Worm (Caenorhabditis elegans): ENCODE measurements around the gene syd-2.

Gene syd-2

ce11 chrX:10568385-10569149, 13.5 kb upstream of the syd-2 start:
- TF ChIP-seq mep-1 (tag; optimal IDR thresholded peaks at IDR 0.05), result peak; percentile 95
- peak; percentile 25 for TF ChIP-seq lin-32 (GFP tag; optimal IDR thresholded peaks at IDR 0.05)
- no peak for TF ChIP-seq ceh-43 (GFP tag; optimal IDR thresholded peaks at IDR 0.05)
- TF ChIP-seq sem-2 (GFP tag; optimal IDR thresholded peaks at IDR 0.05), result peak; percentile 25
- TF ChIP-seq ztf-11 (tag; optimal IDR thresholded peaks at IDR 0.05), result peak; percentile 78
- peak; percentile 79 for TF ChIP-seq sptf-1 (tag; optimal IDR thresholded peaks at IDR 0.05)
- TF ChIP-seq flh-1 (GFP tag; optimal IDR thresholded peaks at IDR 0.05), result peak; percentile 31
- peak; percentile 46 for TF ChIP-seq nhr-76 (tag; optimal IDR thresholded peaks at IDR 0.05)
- TF ChIP-seq unc-120 (tag; optimal IDR thresholded peaks at IDR 0.05; ENCODE audit: poor library complexity, severe bottlenecking), result peak; percentile 93
- TF ChIP-seq snpc-4 (tag; optimal IDR thresholded peaks at IDR 0.05), result no peak
- TF ChIP-seq M03D4.4 (tag; optimal IDR thresholded peaks at IDR 0.05), result peak; percentile 77
- peak; percentile 70 for TF ChIP-seq pha-4 (tag; optimal IDR thresholded peaks at IDR 0.05)
- TF ChIP-seq ceh-39 (tag; optimal IDR thresholded peaks at IDR 0.05), result peak; percentile 78
- TF ChIP-seq ces-1 (GFP tag; optimal IDR thresholded peaks at IDR 0.05), result peak; percentile 93
- peak; percentile 77 for TF ChIP-seq nhr-2 (tag; optimal IDR thresholded peaks at IDR 0.05)
- TF ChIP-seq lin-13 (tag; optimal IDR thresholded peaks at IDR 0.05), result peak; percentile 65
- TF ChIP-seq nhr-12 (tag; optimal IDR thresholded peaks at IDR 0.05), result no peak
- TF ChIP-seq nhr-237 (tag; optimal IDR thresholded peaks at IDR 0.05), result peak; percentile 90
- peak; percentile 58 for TF ChIP-seq mab-5 (tag; optimal IDR thresholded peaks at IDR 0.05)
- no peak for TF ChIP-seq elt-3 (tag; optimal IDR thresholded peaks at IDR 0.05)
- peak; percentile 15 for TF ChIP-seq tbx-8 (GFP tag; optimal IDR thresholded peaks at IDR 0.05)
- no peak for TF ChIP-seq bed-3 (GFP tag; optimal IDR thresholded peaks at IDR 0.05)
- TF ChIP-seq blmp-1 (tag; optimal IDR thresholded peaks at IDR 0.05), result peak; percentile 33
- TF ChIP-seq ham-2 (GFP tag; optimal IDR thresholded peaks at IDR 0.05), result peak; percentile 100
- TF ChIP-seq unc-62 (GFP tag; optimal IDR thresholded peaks at IDR 0.05), result peak; percentile 54
- TF ChIP-seq zip-8 (tag; optimal IDR thresholded peaks at IDR 0.05), result peak; percentile 26
- peak; percentile 54 for TF ChIP-seq lsy-2 (tag; optimal IDR thresholded peaks at IDR 0.05)
- TF ChIP-seq ceh-83 (GFP tag; optimal IDR thresholded peaks at IDR 0.05), result peak; percentile 61
- TF ChIP-seq drap-1 (GFP tag; optimal IDR thresholded peaks at IDR 0.05), result peak; percentile 66
- peak; percentile 80 for TF ChIP-seq hlh-1 (tag; optimal IDR thresholded peaks at IDR 0.05)
- no peak for TF ChIP-seq nhr-28 (tag; optimal IDR thresholded peaks at IDR 0.05)
- peak; percentile 9 for TF ChIP-seq elt-1 (tag; optimal IDR thresholded peaks at IDR 0.05; ENCODE audit: borderline replicate concordance, insufficient read depth)
- peak; percentile 70 for TF ChIP-seq cnd-1 (tag; optimal IDR thresholded peaks at IDR 0.05)
- TF ChIP-seq unc-39 (tag; optimal IDR thresholded peaks at IDR 0.05), result peak; percentile 30
- peak; percentile 86 for TF ChIP-seq mls-2 (tag; optimal IDR thresholded peaks at IDR 0.05)

ce11 chrX:10566775-10567174, 11.7 kb upstream of the syd-2 start:
- TF ChIP-seq mab-5 (tag; optimal IDR thresholded peaks at IDR 0.05), result no peak
- TF ChIP-seq ces-1 (GFP tag; optimal IDR thresholded peaks at IDR 0.05), result peak; percentile 83
- TF ChIP-seq tbx-8 (GFP tag; optimal IDR thresholded peaks at IDR 0.05), result no peak

- no peak for TF ChIP-seq bed-3 (GFP tag; optimal IDR thresholded peaks at IDR 0.05)
- no peak for TF ChIP-seq elt-1 (tag; optimal IDR thresholded peaks at IDR 0.05; ENCODE audit: borderline replicate concordance, insufficient read depth)
- TF ChIP-seq sptf-1 (tag; optimal IDR thresholded peaks at IDR 0.05), result no peak
- TF ChIP-seq blmp-1 (tag; optimal IDR thresholded peaks at IDR 0.05), result no peak
- no peak for TF ChIP-seq lin-13 (tag; optimal IDR thresholded peaks at IDR 0.05)
- TF ChIP-seq snpc-4 (tag; optimal IDR thresholded peaks at IDR 0.05), result no peak
- TF ChIP-seq ham-2 (GFP tag; optimal IDR thresholded peaks at IDR 0.05), result no peak
- no peak for TF ChIP-seq lsy-2 (tag; optimal IDR thresholded peaks at IDR 0.05)
- TF ChIP-seq mls-2 (tag; optimal IDR thresholded peaks at IDR 0.05), result no peak
- TF ChIP-seq hlh-1 (tag; optimal IDR thresholded peaks at IDR 0.05), result no peak
- TF ChIP-seq unc-120 (tag; optimal IDR thresholded peaks at IDR 0.05; ENCODE audit: poor library complexity, severe bottlenecking), result no peak
- TF ChIP-seq sem-2 (GFP tag; optimal IDR thresholded peaks at IDR 0.05), result no peak
- TF ChIP-seq elt-3 (tag; optimal IDR thresholded peaks at IDR 0.05), result no peak
- no peak for TF ChIP-seq tbx-8 (GFP tag; optimal IDR thresholded peaks at IDR 0.05)
- TF ChIP-seq ceh-43 (GFP tag; optimal IDR thresholded peaks at IDR 0.05), result no peak
These were observed 4.2 kb upstream of the syd-2 start, which contains the start of gene F59F5.7 for ce11 chrX:10559203-10559602. TSS of gene F59F5.7 (plus strand) at chrX:10559503.

All from whole organism, mixed stage, embryonic.